Fruit fly (Drosophila melanogaster): ENCODE measurements around the gene Fum3.

Gene Fum3

dm6 chr3L:11493090-11493807 is 27.6 kb upstream of the Fum3 start (continued):
- TF ChIP-seq spab (GFP tag; optimal IDR thresholded peaks at IDR 0.05): peak; percentile 26
- peak; percentile 40 for TF ChIP-seq fd85E (GFP tag; optimal IDR thresholded peaks at IDR 0.05)
- TF ChIP-seq CG1621 (tag; optimal IDR thresholded peaks at IDR 0.05): no peak
- TF ChIP-seq Sox14 (GFP tag; optimal IDR thresholded peaks at IDR 0.05): no peak
- TF ChIP-seq CG10631 (GFP tag; optimal IDR thresholded peaks at IDR 0.05): peak; percentile 60
- TF ChIP-seq Hr4 (GFP tag; optimal IDR thresholded peaks at IDR 0.05): peak; percentile 54
- TF ChIP-seq ss (GFP tag; optimal IDR thresholded peaks at IDR 0.05): peak; percentile 22 to 60
- TF ChIP-seq net (GFP tag; optimal IDR thresholded peaks at IDR 0.05): no peak
- peak; percentile 44 for TF ChIP-seq CG34406 (GFP tag; optimal IDR thresholded peaks at IDR 0.05)
- TF ChIP-seq CG32006 (GFP tag; optimal IDR thresholded peaks at IDR 0.05): peak; percentile 67
- no peak for TF ChIP-seq dac (GFP tag; optimal IDR thresholded peaks at IDR 0.05)
- TF ChIP-seq CG10669 (GFP tag; optimal IDR thresholded peaks at IDR 0.05): peak; percentile 41
- no peak for TF ChIP-seq Gug (GFP tag; IDR thresholded peaks at IDR 0.05)
- no peak for TF ChIP-seq CG11762 (GFP tag; optimal IDR thresholded peaks at IDR 0.05; ENCODE audit: insufficient read depth)
- TF ChIP-seq CG6808 (GFP tag; optimal IDR thresholded peaks at IDR 0.05): no peak
- peak; percentile 51 for TF ChIP-seq CG9139 (GFP tag; optimal IDR thresholded peaks at IDR 0.05)
- TF ChIP-seq CG6276 (GFP tag; optimal IDR thresholded peaks at IDR 0.05): no peak
- peak; percentile 68 for TF ChIP-seq svp (GFP tag)
- TF ChIP-seq CG6854 (GFP tag; optimal IDR thresholded peaks at IDR 0.05): peak; percentile 80
- TF ChIP-seq CG11294 (GFP tag; IDR thresholded peaks at IDR 0.05): no peak
- TF ChIP-seq CG6792 (GFP tag; optimal IDR thresholded peaks at IDR 0.05): no peak
- TF ChIP-seq OdsH (GFP tag; optimal IDR thresholded peaks at IDR 0.05): peak; percentile 62
- TF ChIP-seq cyc (GFP tag; optimal IDR thresholded peaks at IDR 0.05): peak; percentile 21
- TF ChIP-seq lz (GFP tag; optimal IDR thresholded peaks at IDR 0.05): peak; percentile 9
- TF ChIP-seq Eip75B (GFP tag; optimal IDR thresholded peaks at IDR 0.05): no peak
- peak; percentile 15 for TF ChIP-seq Sox102F (GFP tag; optimal IDR thresholded peaks at IDR 0.05)
- no peak for TF ChIP-seq fkh (GFP tag; optimal IDR thresholded peaks at IDR 0.05)
- TF ChIP-seq CG11902 (GFP tag; optimal IDR thresholded peaks at IDR 0.05): no peak
- peak; percentile 24 for TF ChIP-seq CG3032 (tag; optimal IDR thresholded peaks at IDR 0.05)

dm6 chr3L:11492457-11492856 is 26.8 kb upstream of the Fum3 start:
- TF ChIP-seq CG11294 (GFP tag; IDR thresholded peaks at IDR 0.05): no peak
- TF ChIP-seq ss (GFP tag; optimal IDR thresholded peaks at IDR 0.05): peak in 1 of 2 experiments; percentile 16
- TF ChIP-seq CG32006 (GFP tag; optimal IDR thresholded peaks at IDR 0.05): no peak
- peak; percentile 43 for TF ChIP-seq vri (GFP tag; optimal IDR thresholded peaks at IDR 0.05)
- TF ChIP-seq Blimp-1 (GFP tag; optimal IDR thresholded peaks at IDR 0.05): peak; percentile 52
- no peak for TF ChIP-seq CG6808 (GFP tag; optimal IDR thresholded peaks at IDR 0.05)
- TF ChIP-seq acj6 (GFP tag; optimal IDR thresholded peaks at IDR 0.05): no peak
- TF ChIP-seq fd59A (GFP tag; optimal IDR thresholded peaks at IDR 0.05): no peak
- no peak for TF ChIP-seq salr (GFP tag; optimal IDR thresholded peaks at IDR 0.05)
- TF ChIP-seq CG8119 (GFP tag; IDR thresholded peaks at IDR 0.05): no peak
- no peak for TF ChIP-seq Lpt (GFP tag; optimal IDR thresholded peaks at IDR 0.05)
- no peak for TF ChIP-seq CG11762 (GFP tag; optimal IDR thresholded peaks at IDR 0.05; ENCODE audit: insufficient read depth)
- no peak for TF ChIP-seq esn (GFP tag; optimal IDR thresholded peaks at IDR 0.05)
- TF ChIP-seq fkh (GFP tag; optimal IDR thresholded peaks at IDR 0.05): peak; percentile 38
- TF ChIP-seq Hr38 (GFP tag; optimal IDR thresholded peaks at IDR 0.05): no peak
- no peak for TF ChIP-seq CG31627 (GFP tag; optimal IDR thresholded peaks at IDR 0.05)
- TF ChIP-seq CG6276 (GFP tag; optimal IDR thresholded peaks at IDR 0.05): no peak
- no peak for TF ChIP-seq cyc (GFP tag; optimal IDR thresholded peaks at IDR 0.05)
- TF ChIP-seq CG8319 (GFP tag; optimal IDR thresholded peaks at IDR 0.05): no peak
- no peak for TF ChIP-seq dsx (GFP tag; optimal IDR thresholded peaks at IDR 0.05; ENCODE audit: poor library complexity, severe bottlenecking)
- TF ChIP-seq Eip78C (GFP tag): peak; percentile 42
- no peak for TF ChIP-seq dac (GFP tag; optimal IDR thresholded peaks at IDR 0.05)
- no peak for TF ChIP-seq svp (GFP tag)
- no peak for TF ChIP-seq Smox (GFP tag; optimal IDR thresholded peaks at IDR 0.05)
- no peak for TF ChIP-seq Met (GFP tag; optimal IDR thresholded peaks at IDR 0.05)
- no peak for TF ChIP-seq CG3032 (tag; optimal IDR thresholded peaks at IDR 0.05)
- no peak for TF ChIP-seq lz (GFP tag; optimal IDR thresholded peaks at IDR 0.05)
- TF ChIP-seq spab (GFP tag; optimal IDR thresholded peaks at IDR 0.05): no peak
- no peak for TF ChIP-seq CG7368 (GFP tag; optimal IDR thresholded peaks at IDR 0.05)
- TF ChIP-seq CG6854 (GFP tag; optimal IDR thresholded peaks at IDR 0.05): no peak
- TF ChIP-seq CG16779 (tag; optimal IDR thresholded peaks at IDR 0.05): no peak
- TF ChIP-seq CG15336 (GFP tag; IDR thresholded peaks at IDR 0.05): 0 out of 2 replicates have a peak, but pooled peaks have one; percentile 6
- TF ChIP-seq Ets96B (tag; optimal IDR thresholded peaks at IDR 0.05): no peak
- no peak for TF ChIP-seq CG34406 (GFP tag; optimal IDR thresholded peaks at IDR 0.05)
